Worm (Caenorhabditis elegans): ENCODE data around the gene hst-1.

Gene hst-1

DNA sequence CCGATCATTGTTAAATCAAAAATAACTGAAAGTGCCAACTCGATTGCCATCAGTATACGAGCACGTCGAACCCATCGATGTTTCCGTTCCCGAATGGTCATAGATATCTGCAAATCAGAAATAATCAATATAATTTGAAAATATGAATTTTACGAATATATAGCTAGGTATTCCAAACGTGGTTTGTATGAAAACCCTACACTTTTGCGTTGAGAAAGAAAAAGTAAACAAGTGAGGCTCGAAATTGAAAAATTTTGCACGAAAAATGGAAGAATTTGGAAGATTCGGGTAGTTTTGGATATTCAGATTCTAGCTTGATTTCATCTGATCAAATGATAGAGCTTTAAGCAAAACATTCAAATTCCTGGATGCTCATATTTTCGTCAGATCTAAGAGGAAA, 52.6 kb downstream of the hst-1 start, which contains the start of gene F42A9.9:
F42A9.9 (minus strand) TSS at position 101 of the 400 bp plus-strand sequence.
- TF ChIP-seq lin-32 (GFP tag; optimal IDR thresholded peaks at IDR 0.05) (no peak), M03D4.4 (tag; optimal IDR thresholded peaks at IDR 0.05) (no peak), blmp-1 (tag; optimal IDR thresholded peaks at IDR 0.05) (no peak), drap-1 (GFP tag; optimal IDR thresholded peaks at IDR 0.05) (no peak), elt-3 (tag; optimal IDR thresholded peaks at IDR 0.05) (no peak), nhr-2 (tag; optimal IDR thresholded peaks at IDR 0.05) (no peak), ham-2 (GFP tag; optimal IDR thresholded peaks at IDR 0.05) (no peak), sptf-1 (tag; optimal IDR thresholded peaks at IDR 0.05) (no peak), ceh-39 (tag; optimal IDR thresholded peaks at IDR 0.05) (no peak), flh-1 (GFP tag; optimal IDR thresholded peaks at IDR 0.05) (no peak), bed-3 (GFP tag; optimal IDR thresholded peaks at IDR 0.05) (no peak), unc-39 (tag; optimal IDR thresholded peaks at IDR 0.05) (no peak), ceh-83 (GFP tag; optimal IDR thresholded peaks at IDR 0.05) (no peak), nhr-28 (tag; optimal IDR thresholded peaks at IDR 0.05) (no peak), hlh-1 (tag; optimal IDR thresholded peaks at IDR 0.05) (no peak), nhr-76 (tag; optimal IDR thresholded peaks at IDR 0.05) (no peak), pha-4 (tag; optimal IDR thresholded peaks at IDR 0.05) (no peak), cnd-1 (tag; optimal IDR thresholded peaks at IDR 0.05) (no peak)
